Worm (Caenorhabditis elegans) whole organism, young adult: Measurements from ENCODE around the gene str-118.

Source experiments
- ccch-3 ChIP-seq: fragments of 200-800 bp; sonication (Bioruptor generic); optimal IDR thresholded peaks from 2 replicates; lab custom pipeline; 2018; ENCODE audit warnings: mild to moderate bottlenecking, missing genetic modification characterization, missing compliant biosample characterization
- hmg-20 ChIP-seq: fragments of 200-800 bp; sonication (Bioruptor generic); IDR thresholded peaks from 2 replicates; pipeline ENCODE4 v1.3.6; 2022; ENCODE audit warnings: missing genetic modification reagents, missing genetic modification characterization, missing compliant biosample characterization
- lin-54 ChIP-seq: fragments of 200-800 bp; sonication (Bioruptor generic); optimal IDR thresholded peaks from 2 replicates; lab custom pipeline; 2018; ENCODE audit warnings: mild to moderate bottlenecking, missing genetic modification characterization, missing compliant biosample characterization
- lir-1 ChIP-seq: fragments of 200-800 bp; sonication (Bioruptor generic); conservative IDR thresholded peaks from 2 replicates; pipeline ENCODE4 v1.3.6; 2022; ENCODE audit warnings: missing genetic modification reagents, missing genetic modification characterization, missing compliant biosample characterization
- nhr-27 ChIP-seq: fragments of 200-800 bp; sonication (Bioruptor generic); optimal IDR thresholded peaks from 2 replicates; lab custom pipeline; 2018; ENCODE audit warnings: mild to moderate bottlenecking, missing genetic modification characterization, moderate library complexity, missing compliant biosample characterization
- sptf-2 ChIP-seq: fragments of 200-800 bp; sonication (Bioruptor generic); optimal IDR thresholded peaks from 2 replicates; lab custom pipeline; 2018; ENCODE audit warnings: mild to moderate bottlenecking, missing genetic modification characterization, missing compliant biosample characterization

DNA sequence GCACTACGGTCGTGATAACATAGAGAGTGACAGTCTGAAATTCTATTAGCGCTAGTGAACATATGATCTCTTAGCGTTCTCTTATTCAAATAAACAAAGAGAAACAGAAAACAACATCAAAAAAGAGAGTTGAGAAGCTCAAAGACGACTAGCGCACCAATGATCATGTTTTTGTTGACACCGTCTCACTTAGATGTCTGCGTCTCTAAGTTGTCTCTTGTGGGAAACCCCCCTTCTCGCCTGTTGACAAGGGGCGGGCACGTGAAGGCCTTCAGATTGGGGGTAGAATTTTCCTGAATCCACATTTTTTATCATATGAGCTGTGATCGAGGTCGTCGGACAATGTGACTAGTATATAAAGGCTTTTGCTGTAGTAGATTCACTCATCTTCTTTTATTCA lies 32.0 kb upstream of the str-118 start:
- TF ChIP-seq hmg-20 (no peak), lir-1 (GFP tag; lab: Robert Waterston, UW) (no peak), sptf-2 (GFP tag; lab: Kevin White, UChicago) (no peak), ccch-3 (GFP tag; lab: Kevin White, UChicago) (no peak), nhr-27 (tag; lab: Kevin White, UChicago) (no peak), lin-54 (GFP tag; lab: Kevin White, UChicago) (no peak)
